Fruit fly (Drosophila melanogaster): ENCODE results near the gene Alp1.

The Alp1 gene

DNA sequence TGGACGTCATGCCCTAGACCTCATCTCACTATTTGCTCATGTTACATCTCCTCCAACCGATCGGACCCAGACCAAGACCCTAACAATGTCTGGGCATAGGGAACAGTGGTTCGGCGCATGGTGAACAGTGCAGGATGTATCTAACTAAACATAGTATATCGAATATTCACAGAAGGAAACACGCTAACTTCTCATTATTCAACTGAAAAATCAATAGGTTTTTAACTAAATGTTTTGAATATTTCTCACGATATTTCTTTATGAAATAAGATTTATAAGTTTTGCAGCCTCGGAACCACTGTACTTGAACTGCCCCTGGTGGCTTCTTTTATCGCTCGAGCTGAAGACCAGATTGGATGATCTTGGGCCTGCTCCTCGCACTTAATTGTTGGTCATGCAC lies 9.0 kb upstream of the Alp1 start (continued):
- no peak for TF ChIP-seq Fer2 (tag; optimal IDR thresholded peaks at IDR 0.05)
- TF ChIP-seq CG12155 (GFP tag; optimal IDR thresholded peaks at IDR 0.05): peak; percentile 26
- TF ChIP-seq dysf (GFP tag; IDR thresholded peaks at IDR 0.05): 0 out of 3 replicates have a peak, but pooled peaks have one; percentile 8
- TF ChIP-seq scrt (GFP tag; optimal IDR thresholded peaks at IDR 0.05): no peak
- TF ChIP-seq slbo (GFP tag; IDR thresholded peaks at IDR 0.05): 0 out of 2 replicates have a peak, but pooled peaks have one; percentile 35
- no peak for TF ChIP-seq CG10431 (GFP tag; optimal IDR thresholded peaks at IDR 0.05)
- TF ChIP-seq CG5245 (GFP tag; optimal IDR thresholded peaks at IDR 0.05): peak; percentile 30
- peak; percentile 65 for TF ChIP-seq trem (tag; optimal IDR thresholded peaks at IDR 0.05)
- TF ChIP-seq Sox100B (GFP tag; optimal IDR thresholded peaks at IDR 0.05): peak; percentile 16
- TF ChIP-seq CG15601 (tag; optimal IDR thresholded peaks at IDR 0.05): peak; percentile 50
- TF ChIP-seq slp2 (GFP tag; optimal IDR thresholded peaks at IDR 0.05): peak; percentile 44
- TF ChIP-seq tgo (GFP tag; IDR thresholded peaks at IDR 0.05): peak; percentile 57; the same call in 2 of the 3 replicates
- TF ChIP-seq Hr78 (GFP tag; optimal IDR thresholded peaks at IDR 0.05): peak in 1 of 2 experiments; percentile 69
- no peak for TF ChIP-seq Lpt (GFP tag; optimal IDR thresholded peaks at IDR 0.05)
- TF ChIP-seq HLH3B (GFP tag; IDR thresholded peaks at IDR 0.05): 0 out of 2 replicates have a peak, but pooled peaks have one; percentile 12
- TF ChIP-seq CG14710 (tag; optimal IDR thresholded peaks at IDR 0.05): peak; percentile 74
- TF ChIP-seq hkb (optimal IDR thresholded peaks at IDR 0.05): no peak
- peak; percentile 58 for TF ChIP-seq hkb (GFP tag; IDR thresholded peaks at IDR 0.05)
- no peak for TF ChIP-seq crc (GFP tag; optimal IDR thresholded peaks at IDR 0.05)
- TF ChIP-seq Hr3 (GFP tag; optimal IDR thresholded peaks at IDR 0.05): peak; percentile 29
- peak; percentile 52 for TF ChIP-seq CG2875 (GFP tag; optimal IDR thresholded peaks at IDR 0.05)
- TF ChIP-seq cg (GFP tag; optimal IDR thresholded peaks at IDR 0.05): no peak
- peak; percentile 45 for TF ChIP-seq lilli (GFP tag; optimal IDR thresholded peaks at IDR 0.05)
- peak; percentile 54 for TF ChIP-seq CG16863 (GFP tag; optimal IDR thresholded peaks at IDR 0.05)
- TF ChIP-seq MTF-1 (GFP tag; optimal IDR thresholded peaks at IDR 0.05; ENCODE audit: borderline replicate concordance): no peak
- no peak for TF ChIP-seq Awh (GFP tag; IDR thresholded peaks at IDR 0.05)
- TF ChIP-seq tna (GFP tag; IDR thresholded peaks at IDR 0.05; ENCODE audit: partially characterized antibody): no peak
- no peak for TF ChIP-seq CG12659 (GFP tag; optimal IDR thresholded peaks at IDR 0.05)
- TF ChIP-seq disco-r (GFP tag; optimal IDR thresholded peaks at IDR 0.05): peak; percentile 1
- peak; percentile 53; the same call in 1 of the 2 replicates for TF ChIP-seq Ada2b (GFP tag; IDR thresholded peaks at IDR 0.05)
- TF ChIP-seq CG1024 (GFP tag; IDR thresholded peaks at IDR 0.05): no peak
- no peak for TF ChIP-seq abd-A (tag; optimal IDR thresholded peaks at IDR 0.05)
- no peak for TF ChIP-seq CG11696 (GFP tag; IDR thresholded peaks at IDR 0.05)
- TF ChIP-seq pum (GFP tag; optimal IDR thresholded peaks at IDR 0.05): peak; percentile 56
- TF ChIP-seq kay (GFP tag; optimal IDR thresholded peaks at IDR 0.05): peak; percentile 29
- peak; percentile 4 for TF ChIP-seq CG12104 (GFP tag; optimal IDR thresholded peaks at IDR 0.05)
- TF ChIP-seq otp (GFP tag; IDR thresholded peaks at IDR 0.05): peak; percentile 65; the same call in 2 of the 3 replicates
- no peak for TF ChIP-seq Trl (optimal IDR thresholded peaks at IDR 0.05)
- TF ChIP-seq Trl (GFP tag; optimal IDR thresholded peaks at IDR 0.05): peak; percentile 47
- peak; percentile 33; the same call in 1 of the 3 replicates for TF ChIP-seq Aef1 (GFP tag; IDR thresholded peaks at IDR 0.05)
- TF ChIP-seq Vsx1 (GFP tag; optimal IDR thresholded peaks at IDR 0.05): no peak
- TF ChIP-seq CG17186 (GFP tag; optimal IDR thresholded peaks at IDR 0.05): no peak
- no peak for TF ChIP-seq dimm (GFP tag; IDR thresholded peaks at IDR 0.05)
- TF ChIP-seq CG10147 (GFP tag; optimal IDR thresholded peaks at IDR 0.05): no peak
- TF ChIP-seq zf30C (GFP tag; optimal IDR thresholded peaks at IDR 0.05): no peak
- TF ChIP-seq BtbVII (GFP tag; optimal IDR thresholded peaks at IDR 0.05): no peak
- no peak for TF ChIP-seq CG2129 (GFP tag; IDR thresholded peaks at IDR 0.05; ENCODE audit: partially characterized antibody)
- TF ChIP-seq CG34376 (GFP tag; optimal IDR thresholded peaks at IDR 0.05): no peak
- no peak for TF ChIP-seq CG2116 (GFP tag; optimal IDR thresholded peaks at IDR 0.05)
- no peak for TF ChIP-seq B-H1 (GFP tag; IDR thresholded peaks at IDR 0.05)
- peak; percentile 37; the same call in 1 of the 2 replicates for TF ChIP-seq ranshi (GFP tag; IDR thresholded peaks at IDR 0.05)

Measured in whole organism, embryonic.